Worm (Caenorhabditis elegans): ENCODE data around the gene Y62H9A.9.

Gene Y62H9A.9

DNA sequence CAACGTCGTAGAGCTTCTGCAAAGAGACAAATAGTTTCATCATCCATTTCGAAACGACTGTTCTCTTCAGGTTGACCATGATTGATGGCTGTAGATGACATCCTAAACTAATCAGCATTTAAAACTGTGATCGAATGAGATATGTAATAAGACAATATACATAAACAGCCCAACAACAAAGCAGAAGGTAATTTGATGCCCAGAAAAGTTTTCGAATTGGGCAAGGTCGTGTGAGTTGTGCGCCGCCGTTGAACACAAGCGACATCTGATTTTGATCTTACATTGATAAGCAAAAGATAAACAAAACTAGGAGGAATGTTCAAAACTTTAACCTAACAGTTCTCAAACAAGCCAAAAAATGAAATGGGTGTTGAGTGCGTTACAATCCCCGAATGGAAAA is 12.4 kb downstream of the Y62H9A.9 start, which contains the start of gene Y62H9A.7:
Gene Y62H9A.7 (minus strand): TSS at position 101 of the 400 bp plus-strand sequence.
- TF ChIP-seq nhr-11 (tag; optimal IDR thresholded peaks at IDR 0.05) (no peak), ceh-45 (GFP tag; IDR thresholded peaks at IDR 0.05) (no peak), ceh-6 (GFP tag; optimal IDR thresholded peaks at IDR 0.05) (no peak), T23F11.4 (GFP tag; optimal IDR thresholded peaks at IDR 0.05) (no peak)

DNA sequence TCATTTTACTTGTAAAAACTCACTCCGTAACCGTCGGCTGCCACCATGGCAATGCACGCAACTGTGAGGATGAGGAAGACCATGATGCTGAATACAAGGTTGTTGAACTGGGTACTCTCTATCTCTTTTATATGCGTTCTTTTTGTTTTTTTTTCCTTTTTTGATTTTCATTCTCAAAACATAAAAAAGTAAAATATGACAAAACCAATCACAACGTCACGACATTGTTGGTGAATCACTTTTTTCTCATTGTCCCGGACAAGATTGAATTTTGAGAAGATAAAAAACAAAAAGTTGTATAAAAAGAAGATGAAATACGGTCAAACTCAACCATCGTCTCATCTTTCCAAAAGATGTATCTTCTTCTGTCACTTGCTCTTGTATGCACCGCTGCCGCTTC is 15.1 kb downstream of the Y62H9A.9 start, which contains the start of the genes Y62H9A.5 and ule-5:
Gene Y62H9A.5 (minus strand): TSS at position 101 of the 400 bp plus-strand sequence.
Gene ule-5 (plus strand): TSS at position 328 of the 400 bp plus-strand sequence.
- no peak for TF ChIP-seq Y22D7AL.16 (tag; optimal IDR thresholded peaks at IDR 0.05)
- TF ChIP-seq sdc-2 (tag; optimal IDR thresholded peaks at IDR 0.05), result no peak
- TF ChIP-seq eyg-1 (tag; optimal IDR thresholded peaks at IDR 0.05), result no peak
- TF ChIP-seq ceh-45 (GFP tag; IDR thresholded peaks at IDR 0.05), result no peak
- TF ChIP-seq ceh-9 (tag; optimal IDR thresholded peaks at IDR 0.05), result no peak
- no peak for TF ChIP-seq hlh-6 (tag; optimal IDR thresholded peaks at IDR 0.05)
- TF ChIP-seq T23F11.4 (GFP tag; optimal IDR thresholded peaks at IDR 0.05), result no peak
- no peak for TF ChIP-seq nfya-1 (tag; optimal IDR thresholded peaks at IDR 0.05)
- TF ChIP-seq che-1 (tag; optimal IDR thresholded peaks at IDR 0.05), result no peak
- no peak for TF ChIP-seq hlh-13 (GFP tag; optimal IDR thresholded peaks at IDR 0.05)
- TF ChIP-seq pha-2 (tag; optimal IDR thresholded peaks at IDR 0.05), result no peak
- TF ChIP-seq F13H6.1 (tag; optimal IDR thresholded peaks at IDR 0.05), result no peak
- no peak for TF ChIP-seq ama-1 (optimal IDR thresholded peaks at IDR 0.05)
- TF ChIP-seq K02D7.2 (tag; optimal IDR thresholded peaks at IDR 0.05), result no peak
- no peak for TF ChIP-seq syd-9 (tag; optimal IDR thresholded peaks at IDR 0.05)

DNA sequence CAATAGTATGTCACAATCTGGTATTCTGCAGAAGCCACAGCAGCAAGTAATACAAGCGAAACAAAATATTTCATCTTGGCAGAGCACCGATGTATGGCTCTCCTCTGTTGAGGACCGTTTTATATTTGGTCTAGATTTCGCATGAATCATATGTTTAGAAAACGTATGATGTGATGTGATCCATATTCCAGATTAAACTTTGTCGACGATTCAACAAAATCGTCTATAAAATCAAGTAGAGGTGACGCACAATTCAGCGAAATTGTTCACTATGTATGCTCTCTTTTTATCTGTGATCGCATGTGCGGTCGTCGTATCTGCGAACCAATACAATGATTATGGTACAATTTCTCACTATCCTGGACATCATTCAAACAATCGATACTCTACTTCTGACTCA is 18.1 kb downstream of the Y62H9A.9 start, which contains the start of the genes Y62H9A.3 and Y62H9A.4:
Gene Y62H9A.3 (minus strand): TSS at position 101 of the 400 bp plus-strand sequence.
Gene Y62H9A.4 (plus strand): TSS at position 256 of the 400 bp plus-strand sequence.
- TF ChIP-seq ceh-2 (tag; optimal IDR thresholded peaks at IDR 0.05) (no peak), ztf-16 (tag; optimal IDR thresholded peaks at IDR 0.05) (no peak), lin-11 (tag; optimal IDR thresholded peaks at IDR 0.05) (no peak)

DNA sequence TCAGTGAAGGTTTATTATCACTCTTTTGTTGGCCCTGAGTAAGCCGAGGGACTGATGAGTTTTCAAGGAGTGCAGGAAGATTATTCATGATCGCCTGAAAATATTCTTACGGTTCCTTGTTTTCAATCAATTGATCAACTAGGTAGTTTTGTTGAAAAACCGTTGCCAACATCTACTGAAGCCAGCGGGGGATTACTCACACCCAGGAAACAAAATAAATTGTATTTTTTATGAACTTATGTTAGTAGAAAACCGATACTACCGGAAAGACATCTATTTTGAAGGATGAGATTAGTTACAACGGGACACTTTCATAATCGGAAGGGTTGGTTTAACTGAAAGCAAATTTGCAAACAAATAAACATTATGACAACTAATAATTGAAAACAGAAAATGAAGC is 19.8 kb downstream of the Y62H9A.9 start, which contains the start of gene Y62H9A.2:
Gene Y62H9A.2 (minus strand): TSS at position 101 of the 400 bp plus-strand sequence.
- TF ChIP-seq ceh-19 (GFP tag; optimal IDR thresholded peaks at IDR 0.05), result no peak
- TF ChIP-seq che-1 (tag; optimal IDR thresholded peaks at IDR 0.05), result no peak

DNA sequence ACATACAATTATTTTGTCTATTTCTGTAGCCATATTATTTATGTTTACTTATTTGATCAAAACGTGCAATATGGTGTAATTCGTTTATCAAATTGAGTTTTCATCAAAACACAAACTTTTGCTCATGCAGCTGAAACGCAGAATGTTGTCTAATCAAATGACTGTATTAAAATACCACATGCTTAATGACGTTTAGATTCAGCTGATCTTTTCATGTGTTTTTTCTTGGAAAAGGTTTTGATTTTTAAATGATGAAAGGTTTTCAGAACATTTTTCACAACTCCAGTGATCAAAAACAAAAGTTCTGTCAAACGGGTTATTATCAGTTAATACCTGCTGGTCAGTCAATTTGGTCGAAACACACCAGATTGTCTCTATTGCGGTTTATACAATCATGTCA is 22.7 kb downstream of the Y62H9A.9 start, which contains the start of gene Y62H9A.1:
Gene Y62H9A.1 (plus strand): TSS at position 282 of the 400 bp plus-strand sequence.
- TF ChIP-seq che-1 (tag; optimal IDR thresholded peaks at IDR 0.05) (no peak), nfya-1 (tag; optimal IDR thresholded peaks at IDR 0.05) (no peak), F13H6.1 (tag; optimal IDR thresholded peaks at IDR 0.05) (no peak), sox-2 (GFP tag; IDR thresholded peaks at IDR 0.05) (no peak), Y22D7AL.16 (tag; optimal IDR thresholded peaks at IDR 0.05) (no peak), gmeb-2 (tag; optimal IDR thresholded peaks at IDR 0.05) (no peak), pat-9 (tag; optimal IDR thresholded peaks at IDR 0.05) (no peak), hlh-30 (tag; optimal IDR thresholded peaks at IDR 0.05; ENCODE audit: insufficient read depth) (no peak), ets-4 (tag; optimal IDR thresholded peaks at IDR 0.05) (no peak)

DNA sequence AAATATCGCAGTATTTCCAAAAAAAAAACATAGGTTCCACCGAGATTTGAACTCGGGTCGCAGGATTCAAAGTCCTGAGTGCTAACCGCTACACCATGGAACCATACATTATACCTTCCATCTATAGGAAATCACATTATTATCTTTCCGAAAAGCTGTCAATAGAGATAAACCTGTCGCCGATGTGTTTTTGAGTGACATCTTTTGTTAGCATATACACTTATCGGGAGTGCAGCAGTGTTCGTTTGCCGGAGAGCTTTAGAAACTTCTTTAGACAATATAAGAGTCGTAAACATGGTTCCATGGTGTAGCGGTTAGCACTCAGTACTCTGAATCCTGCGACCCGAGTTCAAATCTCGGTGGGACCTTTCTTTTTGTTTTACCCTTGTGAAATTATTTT is 25.7 kb downstream of the Y62H9A.9 start:
- no peak for TF ChIP-seq ceh-6 (GFP tag; optimal IDR thresholded peaks at IDR 0.05)
- TF ChIP-seq che-1 (tag; optimal IDR thresholded peaks at IDR 0.05), result no peak
- TF ChIP-seq tbx-7 (tag; optimal IDR thresholded peaks at IDR 0.05), result no peak
- TF ChIP-seq nhr-232 (tag; optimal IDR thresholded peaks at IDR 0.05), result no peak
- TF ChIP-seq ceh-2 (tag; optimal IDR thresholded peaks at IDR 0.05), result no peak
- no peak for TF ChIP-seq lin-11 (tag; optimal IDR thresholded peaks at IDR 0.05)
- no peak for TF ChIP-seq eyg-1 (tag; optimal IDR thresholded peaks at IDR 0.05)
- no peak for TF ChIP-seq nhr-11 (tag; optimal IDR thresholded peaks at IDR 0.05)
- no peak for TF ChIP-seq C38D4.7 (GFP tag; optimal IDR thresholded peaks at IDR 0.05)
- no peak for TF ChIP-seq pqm-1 (tag; optimal IDR thresholded peaks at IDR 0.05)
- TF ChIP-seq ztf-16 (tag; optimal IDR thresholded peaks at IDR 0.05), result no peak
- TF ChIP-seq gmeb-2 (tag; optimal IDR thresholded peaks at IDR 0.05), result no peak
- TF ChIP-seq ama-1 (optimal IDR thresholded peaks at IDR 0.05), result no peak
- no peak for TF ChIP-seq mec-3 (tag; optimal IDR thresholded peaks at IDR 0.05; ENCODE audit: borderline replicate concordance)
- no peak for TF ChIP-seq ceh-24 (tag; optimal IDR thresholded peaks at IDR 0.05)
- TF ChIP-seq hlh-30 (tag; optimal IDR thresholded peaks at IDR 0.05; ENCODE audit: insufficient read depth), result no peak
- TF ChIP-seq unc-86 (tag; optimal IDR thresholded peaks at IDR 0.05), result no peak
- no peak for TF ChIP-seq pat-9 (tag; optimal IDR thresholded peaks at IDR 0.05)
- no peak for TF ChIP-seq ceh-45 (GFP tag; IDR thresholded peaks at IDR 0.05)
- no peak for TF ChIP-seq nfya-1 (tag; optimal IDR thresholded peaks at IDR 0.05)
